Fruit fly (Drosophila melanogaster) whole organism, wandering third instar larva: Measurements from ENCODE around the gene CG33178.

Source experiments
- Dfd ChIP-seq: fragments of >200 bp; optimal IDR thresholded peaks from 2 replicates; lab custom pipeline; 2017; ENCODE audit warnings: missing biosample characterization, missing genetic modification characterization
- Dif ChIP-seq: fragments of 200-275, 200-300 bp; sonication (Bioruptor generic); optimal IDR thresholded peaks from 2 replicates; lab custom pipeline; 2018; ENCODE audit warnings: missing biosample characterization, missing genetic modification characterization; ENCODE audit not compliant: partially characterized antibody
- Myc ChIP-seq: fragments of >200 bp; optimal IDR thresholded peaks from 2 replicates; lab custom pipeline; 2017
- Vsx2 ChIP-seq: fragments of 200-300, 225-300 bp; sonication (Bioruptor generic); optimal IDR thresholded peaks from 2 replicates; lab custom pipeline; 2018; ENCODE audit warnings: missing biosample characterization, missing genetic modification characterization; ENCODE audit not compliant: partially characterized antibody
- dsf ChIP-seq: sonication (Bioruptor generic); optimal IDR thresholded peaks from 2 replicates; lab custom pipeline; 2016; ENCODE audit warnings: missing biosample characterization, missing genetic modification characterization, borderline replicate concordance
- fru ChIP-seq: fragments of 200-800 bp; sonication (Bioruptor generic); optimal IDR thresholded peaks from 3 replicates; lab custom pipeline; 2016; ENCODE audit warnings: missing biosample characterization, mild to moderate bottlenecking, missing genetic modification characterization
- h ChIP-seq: fragments of 200-800 bp; sonication (Bioruptor generic); optimal IDR thresholded peaks from 3 replicates; lab custom pipeline; 2016; ENCODE audit warnings: missing biosample characterization, mild to moderate bottlenecking, missing genetic modification characterization
- jim ChIP-seq: fragments of 175-275, 200-325 bp; sonication (Bioruptor generic); optimal IDR thresholded peaks from 2 replicates; lab custom pipeline; 2016; ENCODE audit warnings: missing biosample characterization, mild to moderate bottlenecking, missing genetic modification characterization
- pan ChIP-seq: fragments of >200 bp; optimal IDR thresholded peaks from 2 replicates; lab custom pipeline; 2017
- psq ChIP-seq: fragments of 200-800 bp; sonication (Bioruptor generic); optimal IDR thresholded peaks from 3 replicates; lab custom pipeline; 2017; ENCODE audit warnings: missing biosample characterization, mild to moderate bottlenecking, missing genetic modification characterization, moderate library complexity

DNA sequence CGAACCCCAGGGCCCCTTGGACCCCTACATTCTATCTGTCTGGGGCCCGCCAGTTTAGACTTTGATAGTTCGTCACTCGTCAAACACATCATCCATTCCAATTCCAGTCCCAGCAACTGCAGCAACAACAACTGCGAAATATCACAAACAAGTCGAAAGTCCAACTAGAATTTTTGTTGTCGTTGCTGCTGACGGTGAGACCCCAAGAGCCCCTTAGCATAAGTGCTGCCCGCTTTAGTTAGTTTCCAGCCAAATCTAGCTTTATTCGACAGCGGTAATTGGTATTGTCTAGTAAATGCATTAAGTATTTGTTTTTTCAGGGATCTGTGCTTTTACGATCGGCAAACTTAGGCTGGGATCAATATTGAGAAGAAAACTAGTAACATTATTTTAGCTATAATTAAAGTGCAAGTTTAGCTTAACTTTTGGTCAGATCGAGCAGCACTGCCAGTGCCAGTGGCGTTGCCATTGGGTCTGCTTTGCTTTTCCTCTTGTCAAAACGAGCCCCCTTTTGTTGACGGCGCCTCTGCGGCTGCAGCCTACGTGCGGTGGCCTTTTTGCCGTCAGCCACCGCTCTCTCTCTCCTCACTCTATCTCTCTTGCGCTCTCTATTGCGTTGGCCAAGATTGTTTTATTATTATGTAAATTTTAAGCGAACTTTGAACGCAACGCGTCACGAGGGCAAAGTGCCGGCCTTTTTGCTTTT, 7.8 kb upstream of the CG33178 start:
- TF ChIP-seq jim (GFP tag; lab: Kevin White, UChicago) (peak; percentile 56), dsf (no peak), Dif (no peak), fru (GFP tag; lab: Kevin White, UChicago) (peak; percentile 90), Dfd (GFP tag; lab: Kevin White, UChicago) (no peak), psq (GFP tag; lab: Kevin White, UChicago) (peak; percentile 65), pan (no peak), Vsx2 (no peak), Myc (peak; percentile 95), h (GFP tag; lab: Kevin White, UChicago) (peak; percentile 86)
